Worm (Caenorhabditis elegans) whole organism, L4/young adult: ENCODE data around the gene F36D3.14.

ENCODE experiments used
- W03F9.2 ChIP-seq: fragments of 150-350 bp; optimal IDR thresholded peaks from 2 replicates; lab custom pipeline; 2014; ENCODE audit warnings: missing biosample characterization, missing genetic modification characterization
- dao-5 ChIP-seq: sonication (generic microtip); optimal IDR thresholded peaks from 2 replicates; lab custom pipeline; 2016; ENCODE audit warnings: missing genotype, missing genetic modification characterization, moderate library complexity, missing compliant biosample characterization
- him-1 ChIP-seq: sonication (generic microtip); optimal IDR thresholded peaks from 2 replicates; lab custom pipeline; 2016; ENCODE audit warnings: missing genotype, missing genetic modification reagents, missing genetic modification characterization, missing compliant biosample characterization

ce11 chrV:16458714-16459113, 44.4 kb downstream of the F36D3.14 start, which contains the start of gene str-15:
- TF ChIP-seq him-1 (tag; lab: Kevin White, UChicago) = no peak
- no peak for TF ChIP-seq dao-5 (tag; lab: Kevin White, UChicago)
- TF ChIP-seq W03F9.2 (tag; lab: Kevin White, UChicago) = no peak
